Fruit fly (Drosophila melanogaster) whole organism, embryonic: ENCODE data around the gene Fbp2.
A peak's percentile ranks its signal among the peaks of the same experiment; 100 is the strongest.

ENCODE experiments used
- Atf6 ChIP-seq: fragments of 200-800 bp; sonication (Bioruptor generic); IDR thresholded peaks from 2 replicates; pipeline ENCODE4 v1.3.6; 2022; ENCODE audit warnings: missing biosample characterization, missing genetic modification characterization
- CG10543 ChIP-seq: fragments of 200-800 bp; sonication (Bioruptor generic); optimal IDR thresholded peaks from 3 replicates; lab custom pipeline; 2017; ENCODE audit warnings: missing biosample characterization, mild to moderate bottlenecking, missing genetic modification characterization, moderate library complexity
- CG11723 ChIP-seq: fragments of 200-800 bp; sonication (Bioruptor generic); optimal IDR thresholded peaks from 2 replicates; lab custom pipeline; 2017; ENCODE audit warnings: missing biosample characterization, mild to moderate bottlenecking, missing genetic modification characterization
- CG1233 ChIP-seq: fragments of 200-800 bp; sonication (Bioruptor generic); optimal IDR thresholded peaks from 4 replicates; lab custom pipeline; 2018; ENCODE audit warnings: missing biosample characterization, mild to moderate bottlenecking, missing genetic modification characterization
- CG12744 ChIP-seq: fragments of 200-800 bp; sonication (Bioruptor generic); optimal IDR thresholded peaks from 2 replicates; lab custom pipeline; 2016; ENCODE audit warnings: missing biosample characterization, missing genetic modification characterization
- CG13894 ChIP-seq: fragments of 200-800 bp; sonication (Bioruptor generic); optimal IDR thresholded peaks from 3 replicates; lab custom pipeline; 2018; ENCODE audit warnings: missing biosample characterization, mild to moderate bottlenecking, missing genetic modification characterization, moderate library complexity
- CG2116 ChIP-seq: fragments of 200-800 bp; sonication (Bioruptor generic); optimal IDR thresholded peaks from 3 replicates; lab custom pipeline; 2018; ENCODE audit warnings: missing biosample characterization, mild to moderate bottlenecking, missing genetic modification characterization
- CG2712 ChIP-seq: fragments of 200-800 bp; optimal IDR thresholded peaks from 3 replicates; lab custom pipeline; 2019; ENCODE audit warnings: missing biosample characterization, mild to moderate bottlenecking, missing genetic modification characterization, moderate library complexity
- CG4404 ChIP-seq: fragments of 200-800 bp; sonication (Bioruptor generic); IDR thresholded peaks from 2 replicates; pipeline ENCODE4 v1.3.6; 2022; ENCODE audit warnings: missing biosample characterization, missing genetic modification characterization
- CG4820 ChIP-seq: fragments of 200-800 bp; sonication (Bioruptor generic); optimal IDR thresholded peaks from 3 replicates; lab custom pipeline; 2016; ENCODE audit warnings: missing biosample characterization, missing genetic modification characterization
- CG6254 ChIP-seq: fragments of 200-800 bp; sonication (Bioruptor generic); optimal IDR thresholded peaks from 3 replicates; lab custom pipeline; 2017; ENCODE audit warnings: mild to moderate bottlenecking, missing biosample characterization, missing genetic modification reagents, missing genetic modification characterization
- CG6683 ChIP-seq: fragments of 200-800 bp; sonication (Bioruptor generic); optimal IDR thresholded peaks from 2 replicates; lab custom pipeline; 2017; ENCODE audit warnings: missing biosample characterization, mild to moderate bottlenecking, missing genetic modification characterization, missing genetic modification reagents
- CG7271 ChIP-seq: fragments of 200-800 bp; sonication (Bioruptor generic); optimal IDR thresholded peaks from 2 replicates; lab custom pipeline; 2018; ENCODE audit warnings: missing biosample characterization, mild to moderate bottlenecking, missing genetic modification characterization, moderate library complexity
- CG9437 ChIP-seq: fragments of 200-800 bp; sonication (Bioruptor generic); optimal IDR thresholded peaks from 2 replicates; lab custom pipeline; 2018; ENCODE audit warnings: missing biosample characterization, mild to moderate bottlenecking, missing genetic modification characterization
- CG9609 ChIP-seq: fragments of 200-800 bp; sonication (Bioruptor generic); optimal IDR thresholded peaks from 3 replicates; lab custom pipeline; 2016; ENCODE audit warnings: missing biosample characterization, missing genetic modification characterization
- CG9797 ChIP-seq: fragments of 200-800 bp; sonication (Bioruptor generic); optimal IDR thresholded peaks from 3 replicates; lab custom pipeline; 2018; ENCODE audit warnings: missing biosample characterization, mild to moderate bottlenecking, missing genetic modification characterization
- CG9817 ChIP-seq: fragments of 200-800 bp; sonication (Bioruptor generic); optimal IDR thresholded peaks from 2 replicates; lab custom pipeline; 2018; ENCODE audit warnings: missing biosample characterization, mild to moderate bottlenecking, missing genetic modification characterization, moderate library complexity
- Dad ChIP-seq: fragments of 200-800 bp; sonication (Bioruptor generic); optimal IDR thresholded peaks from 3 replicates; lab custom pipeline; 2016; ENCODE audit warnings: missing biosample characterization, missing genetic modification characterization
- Dek ChIP-seq: fragments of 200-800 bp; sonication (Bioruptor generic); optimal IDR thresholded peaks from 3 replicates; lab custom pipeline; 2019; ENCODE audit warnings: missing biosample characterization, mild to moderate bottlenecking, missing genetic modification characterization, moderate library complexity
- Dfd ChIP-seq, 2 experiments: fragments of >200 bp; optimal IDR thresholded peaks; 2 replicates each; lab custom pipeline; 2017; ENCODE audit warnings: missing biosample characterization in 2 of 2, missing genetic modification characterization in 2 of 2
- Doc3 ChIP-seq: fragments of 200-800 bp; sonication (Bioruptor generic); IDR thresholded peaks from 3 replicates; pipeline ENCODE4 v1.3.6; 2022; ENCODE audit warnings: missing biosample characterization, missing genetic modification characterization; ENCODE audit not compliant: partially characterized antibody
- E2f1 ChIP-seq: fragments of 200-800 bp; sonication (Bioruptor generic); IDR thresholded peaks from 2 replicates; pipeline ENCODE4 v1.3.6; 2022; ENCODE audit warnings: missing biosample characterization, missing genetic modification characterization
- HmgD ChIP-seq: fragments of 200-800 bp; sonication (Bioruptor generic); optimal IDR thresholded peaks from 3 replicates; lab custom pipeline; 2016; ENCODE audit warnings: missing biosample characterization, missing genetic modification characterization
- Hsf ChIP-seq: fragments of 200-800 bp; sonication (Bioruptor generic); optimal IDR thresholded peaks from 3 replicates; lab custom pipeline; 2016; ENCODE audit warnings: missing biosample characterization, missing genetic modification characterization
- Lhr ChIP-seq: fragments of 200-800 bp; sonication (Bioruptor generic); optimal IDR thresholded peaks from 3 replicates; lab custom pipeline; 2017; ENCODE audit warnings: mild to moderate bottlenecking, missing biosample characterization, missing genetic modification reagents, missing genetic modification characterization
- MESR4 ChIP-seq: fragments of 200-800 bp; sonication (Bioruptor generic); optimal IDR thresholded peaks from 2 replicates; lab custom pipeline; 2018; ENCODE audit warnings: missing biosample characterization, mild to moderate bottlenecking, missing genetic modification characterization, moderate library complexity
- Myb ChIP-seq: fragments of 200-800 bp; sonication (Bioruptor generic); optimal IDR thresholded peaks from 2 replicates; lab custom pipeline; 2016; ENCODE audit warnings: missing biosample characterization, missing genetic modification characterization
- NFAT ChIP-seq: fragments of 200-800 bp; sonication (Bioruptor generic); IDR thresholded peaks from 2 replicates; pipeline ENCODE4 v1.3.6; 2022; ENCODE audit warnings: missing biosample characterization, missing genetic modification characterization
- Nf-YA ChIP-seq: fragments of 200-800 bp; sonication (Bioruptor generic); IDR thresholded peaks from 2 replicates; pipeline ENCODE4 v1.3.6; 2022; ENCODE audit warnings: missing biosample characterization, missing genetic modification characterization
- Scr ChIP-seq: fragments of 200-800 bp; sonication (Bioruptor generic); IDR thresholded peaks from 2 replicates; pipeline ENCODE4 v1.3.6; 2022; ENCODE audit warnings: missing biosample characterization, missing genetic modification characterization; ENCODE audit not compliant: partially characterized antibody
- Stat92E ChIP-seq, 3 experiments: fragments of >200 bp in 2 of 3; fragments of 200-800 bp in 1 of 3; sonication (Bioruptor generic) in 1 of 3; optimal IDR thresholded peaks; 2 replicates each; lab custom pipeline; 2017 to 2019; ENCODE audit warnings: missing biosample characterization in 3 of 3, missing genetic modification characterization in 3 of 3, mild to moderate bottlenecking in 1 of 3, moderate library complexity in 1 of 3
- Usf ChIP-seq: fragments of 200-800 bp; sonication (Bioruptor generic); optimal IDR thresholded peaks from 2 replicates; lab custom pipeline; 2017; ENCODE audit warnings: missing genotype, missing biosample characterization, missing genetic modification characterization
- al ChIP-seq: fragments of 200-800 bp; sonication (Bioruptor generic); IDR thresholded peaks from 2 replicates; pipeline ENCODE4 v1.3.6; 2022; ENCODE audit warnings: missing biosample characterization, missing genetic modification characterization
- ash1 ChIP-seq: fragments of 200-800 bp; sonication (Bioruptor generic); optimal IDR thresholded peaks from 2 replicates; lab custom pipeline; 2018; ENCODE audit warnings: missing biosample characterization, mild to moderate bottlenecking, missing genetic modification characterization
- chn ChIP-seq: fragments of 200-800 bp; sonication (Bioruptor generic); optimal IDR thresholded peaks from 2 replicates; lab custom pipeline; 2016; ENCODE audit warnings: missing biosample characterization, missing genetic modification characterization
- cwo ChIP-seq: fragments of 200-800 bp; sonication (Bioruptor generic); optimal IDR thresholded peaks from 3 replicates; lab custom pipeline; 2017; ENCODE audit warnings: missing biosample characterization, missing genetic modification characterization, mild to moderate bottlenecking, moderate library complexity, missing genetic modification reagents
- danr ChIP-seq: fragments of 200-800 bp; sonication (Bioruptor generic); IDR thresholded peaks from 2 replicates; pipeline ENCODE4 v1.3.6; 2022; ENCODE audit warnings: missing biosample characterization, missing genetic modification characterization
- dpn ChIP-seq, 2 experiments: fragments of 200-800 bp; sonication (Bioruptor generic); optimal IDR thresholded peaks; 3 replicates each; lab custom pipeline; 2016; ENCODE audit warnings: missing biosample characterization in 2 of 2, missing genetic modification characterization in 2 of 2
- emc ChIP-seq: fragments of 200-800 bp; sonication (Bioruptor generic); optimal IDR thresholded peaks from 2 replicates; lab custom pipeline; 2016; ENCODE audit warnings: missing biosample characterization, missing genetic modification characterization
- ewg ChIP-seq: fragments of 200-800 bp; sonication (Bioruptor generic); optimal IDR thresholded peaks from 3 replicates; lab custom pipeline; 2017; ENCODE audit warnings: mild to moderate bottlenecking, missing biosample characterization, missing genetic modification reagents, missing genetic modification characterization
- gcm ChIP-seq: fragments of 200-800 bp; sonication (Bioruptor generic); optimal IDR thresholded peaks from 2 replicates; lab custom pipeline; 2019; ENCODE audit warnings: missing biosample characterization, mild to moderate bottlenecking, missing genetic modification characterization, moderate library complexity
- grau ChIP-seq: fragments of 200-800 bp; optimal IDR thresholded peaks from 3 replicates; lab custom pipeline; 2019; ENCODE audit warnings: missing biosample characterization, mild to moderate bottlenecking, missing genetic modification characterization, moderate library complexity
- klu ChIP-seq: fragments of 200-800 bp; sonication (Bioruptor generic); IDR thresholded peaks from 2 replicates; pipeline ENCODE4 v1.3.6; 2022; ENCODE audit warnings: missing biosample characterization, missing genetic modification characterization
- kni ChIP-seq: fragments of 200-800 bp; sonication (Bioruptor generic); optimal IDR thresholded peaks from 3 replicates; lab custom pipeline; 2017; ENCODE audit warnings: mild to moderate bottlenecking, missing biosample characterization, missing genetic modification reagents, missing genetic modification characterization
- pb ChIP-seq: fragments of 200-800 bp; sonication (Bioruptor generic); optimal IDR thresholded peaks from 3 replicates; lab custom pipeline; 2016; ENCODE audit warnings: missing biosample characterization, missing genetic modification characterization
- phol ChIP-seq: fragments of 200-800 bp; sonication (Bioruptor generic); optimal IDR thresholded peaks from 3 replicates; lab custom pipeline; 2018; ENCODE audit warnings: missing biosample characterization, mild to moderate bottlenecking, missing genetic modification characterization, moderate library complexity
- tna ChIP-seq: fragments of 200-800 bp; sonication (Bioruptor generic); IDR thresholded peaks from 2 replicates; pipeline ENCODE4 v1.3.6; 2022; ENCODE audit warnings: missing biosample characterization, missing genetic modification characterization; ENCODE audit not compliant: partially characterized antibody
- vvl ChIP-seq: fragments of 200-800 bp; sonication (Bioruptor generic); IDR thresholded peaks from 2 replicates; pipeline ENCODE4 v1.3.6; 2022; ENCODE audit warnings: missing biosample characterization, missing genetic modification characterization

Fbp2 gene

dm6 chr2L:9449257-9449972, 22.8 kb downstream of the Fbp2 start (continued):
- TF ChIP-seq dpn (GFP tag; optimal IDR thresholded peaks at IDR 0.05; lab: Kevin White, UChicago) (peak; percentile 89 to 97), al (peak; percentile 94), CG12744 (GFP tag; lab: Kevin White, UChicago) (peak; percentile 74), Scr (GFP tag; lab: Robert Waterston, UW) (peak; percentile 32; the same call in 1 of the 2 replicates), CG9609 (GFP tag; lab: Kevin White, UChicago) (peak; percentile 70), pb (GFP tag; lab: Kevin White, UChicago) (peak; percentile 69), chn (peak; percentile 66), CG1233 (GFP tag; lab: Kevin White, UChicago) (peak; percentile 95), klu (GFP tag; lab: Robert Waterston, UW) (peak; percentile 96; the same call in 1 of the 2 replicates), CG6254 (peak; percentile 98), NFAT (GFP tag; lab: Robert Waterston, UW) (peak; percentile 89), ewg (peak; percentile 93), CG2712 (tag; lab: Kevin White, UChicago) (peak; percentile 98), Dfd (GFP tag; optimal IDR thresholded peaks at IDR 0.05; lab: Kevin White, UChicago) (no peak), Doc3 (GFP tag; lab: Robert Waterston, UW) (no peak), CG6683 (GFP tag; lab: Kevin White, UChicago) (peak; percentile 89), CG11723 (GFP tag; lab: Kevin White, UChicago) (peak; percentile 92), Lhr (peak; percentile 88), phol (peak; percentile 96), E2f1 (GFP tag; lab: Robert Waterston, UW) (peak; percentile 94), CG2116 (peak; percentile 77), CG10543 (GFP tag; lab: Kevin White, UChicago) (peak; percentile 97), Myb (peak; percentile 18), Stat92E (GFP tag; optimal IDR thresholded peaks at IDR 0.05; lab: Kevin White, UChicago) (peak in 1 of 3 experiments; percentile 86), CG7271 (peak; percentile 75), Hsf (GFP tag; lab: Kevin White, UChicago) (peak; percentile 90), ash1 (GFP tag; lab: Kevin White, UChicago) (no peak), HmgD (GFP tag; lab: Kevin White, UChicago) (peak; percentile 69), MESR4 (GFP tag; lab: Kevin White, UChicago) (peak; percentile 14), Dad (GFP tag; lab: Kevin White, UChicago) (peak; percentile 60), emc (peak; percentile 38), grau (tag; lab: Kevin White, UChicago) (peak; percentile 95), Atf6 (GFP tag; lab: Robert Waterston, UW) (peak; percentile 97), cwo (peak; percentile 91), CG4404 (GFP tag; lab: Robert Waterston, UW) (peak; percentile 98), CG9817 (tag; lab: Kevin White, UChicago) (peak; percentile 92), vvl (GFP tag; lab: Robert Waterston, UW) (peak; percentile 95), CG4820 (GFP tag; lab: Kevin White, UChicago) (peak; percentile 95), tna (GFP tag; lab: Robert Waterston, UW) (peak; percentile 42; the same call in 1 of the 2 replicates), gcm (GFP tag; lab: Kevin White, UChicago) (peak; percentile 95), Dek (tag; lab: Kevin White, UChicago) (peak; percentile 95), kni (GFP tag; lab: Kevin White, UChicago) (peak; percentile 94), CG9797 (peak; percentile 20), danr (GFP tag; lab: Robert Waterston, UW) (peak; percentile 93), CG9437 (GFP tag; lab: Kevin White, UChicago) (peak; percentile 87), Nf-YA (GFP tag; lab: Robert Waterston, UW) (no peak; the same call in 1 of the 2 replicates), Usf (peak; percentile 96), CG13894 (tag; lab: Kevin White, UChicago) (peak; percentile 87)
